Fruit fly (Drosophila melanogaster) whole organism, embryonic: ENCODE results near the gene Cyp28c1.
A peak's percentile ranks its signal among the peaks of the same experiment; 100 is the strongest.

Source experiments
- Abd-B ChIP-seq: fragments of 200-800 bp; sonication (Bioruptor generic); optimal IDR thresholded peaks from 2 replicates; lab custom pipeline; 2018; ENCODE audit warnings: missing biosample characterization, mild to moderate bottlenecking, missing genetic modification characterization, moderate library complexity
- CG11093 ChIP-seq: fragments of 200-800 bp; sonication (Bioruptor generic); IDR thresholded peaks from 3 replicates; pipeline ENCODE4 v1.3.6; 2022; ENCODE audit warnings: missing biosample characterization, missing genetic modification characterization
- CG11504 ChIP-seq: fragments of 200-800 bp; sonication (Bioruptor generic); optimal IDR thresholded peaks from 3 replicates; lab custom pipeline; 2019; ENCODE audit warnings: missing biosample characterization, mild to moderate bottlenecking, missing genetic modification characterization, moderate library complexity
- CG12236 ChIP-seq: fragments of 200-800 bp; sonication (Bioruptor generic); optimal IDR thresholded peaks from 2 replicates; lab custom pipeline; 2016; ENCODE audit warnings: missing biosample characterization, missing genetic modification characterization
- CG12744 ChIP-seq: fragments of 200-800 bp; sonication (Bioruptor generic); optimal IDR thresholded peaks from 2 replicates; lab custom pipeline; 2016; ENCODE audit warnings: missing biosample characterization, missing genetic modification characterization
- CG1603 ChIP-seq: fragments of 200-800 bp; sonication (Bioruptor generic); optimal IDR thresholded peaks from 2 replicates; lab custom pipeline; 2019; ENCODE audit warnings: missing biosample characterization, mild to moderate bottlenecking, missing genetic modification characterization, moderate library complexity
- CG16813 ChIP-seq: fragments of 200-800 bp; sonication (Bioruptor generic); IDR thresholded peaks from 3 replicates; pipeline ENCODE4 v1.3.6; 2022; ENCODE audit warnings: missing biosample characterization, missing genetic modification characterization; ENCODE audit not compliant: partially characterized antibody
- CG17328 ChIP-seq: fragments of 200-800 bp; sonication (Bioruptor generic); IDR thresholded peaks from 2 replicates; pipeline ENCODE4 v1.3.6; 2022; ENCODE audit warnings: missing biosample characterization, missing genetic modification characterization
- CG17829 ChIP-seq: fragments of 200-800 bp; optimal IDR thresholded peaks from 2 replicates; lab custom pipeline; 2019; ENCODE audit warnings: missing biosample characterization, mild to moderate bottlenecking, missing genetic modification characterization, moderate library complexity
- CG1832 ChIP-seq: fragments of 200-800 bp; sonication (Bioruptor generic); optimal IDR thresholded peaks from 2 replicates; lab custom pipeline; 2017; ENCODE audit warnings: missing biosample characterization, mild to moderate bottlenecking, missing genetic modification characterization, inconsistent platforms
- CG2202 ChIP-seq: fragments of 200-800 bp; sonication (Bioruptor generic); optimal IDR thresholded peaks from 2 replicates; lab custom pipeline; 2018; ENCODE audit warnings: missing biosample characterization, mild to moderate bottlenecking, missing genetic modification characterization
- CG31224 ChIP-seq: fragments of 200-800 bp; sonication (Bioruptor generic); IDR thresholded peaks from 2 replicates; pipeline ENCODE4 v1.3.6; 2022; ENCODE audit warnings: missing biosample characterization, missing genetic modification characterization
- CG3281 ChIP-seq: fragments of 200-800 bp; sonication (Bioruptor generic); optimal IDR thresholded peaks from 3 replicates; lab custom pipeline; 2017; ENCODE audit warnings: missing biosample characterization, mild to moderate bottlenecking, missing genetic modification characterization
- CG4282 ChIP-seq: fragments of 200-800 bp; sonication (Bioruptor generic); optimal IDR thresholded peaks from 2 replicates; lab custom pipeline; 2016; ENCODE audit warnings: missing biosample characterization, missing genetic modification characterization
- CG4820 ChIP-seq: fragments of 200-800 bp; sonication (Bioruptor generic); optimal IDR thresholded peaks from 3 replicates; lab custom pipeline; 2016; ENCODE audit warnings: missing biosample characterization, missing genetic modification characterization
- CG7963 ChIP-seq: fragments of 200-800 bp; sonication (Bioruptor generic); IDR thresholded peaks from 3 replicates; pipeline ENCODE4 v1.3.6; 2022; ENCODE audit warnings: missing biosample characterization, missing genetic modification characterization; ENCODE audit not compliant: partially characterized antibody
- CG8478 ChIP-seq: fragments of >200 bp; optimal IDR thresholded peaks from 2 replicates; lab custom pipeline; 2018
- CHES-1-like ChIP-seq: fragments of 200-800 bp; sonication (Bioruptor generic); optimal IDR thresholded peaks from 2 replicates; lab custom pipeline; 2016; ENCODE audit warnings: missing biosample characterization, missing genetic modification characterization
- CoRest ChIP-seq: fragments of 200-800 bp; sonication (Bioruptor generic); optimal IDR thresholded peaks from 3 replicates; lab custom pipeline; 2018; ENCODE audit warnings: missing biosample characterization, mild to moderate bottlenecking, missing genetic modification characterization, moderate library complexity
- Dek ChIP-seq: fragments of 200-800 bp; sonication (Bioruptor generic); optimal IDR thresholded peaks from 3 replicates; lab custom pipeline; 2019; ENCODE audit warnings: missing biosample characterization, mild to moderate bottlenecking, missing genetic modification characterization, moderate library complexity
- E2f1 ChIP-seq: fragments of 200-800 bp; sonication (Bioruptor generic); IDR thresholded peaks from 2 replicates; pipeline ENCODE4 v1.3.6; 2022; ENCODE audit warnings: missing biosample characterization, missing genetic modification characterization
- E2f2 ChIP-seq: fragments of 200-800 bp; sonication (Bioruptor generic); IDR thresholded peaks from 2 replicates; pipeline ENCODE4 v1.3.6; 2022; ENCODE audit warnings: missing biosample characterization, missing genetic modification characterization
- Eip74EF ChIP-seq, 2 experiments: fragments of 200-800 bp in 1 of 2; fragments of >200 bp in 1 of 2; sonication (Bioruptor generic) in 1 of 2; optimal IDR thresholded peaks; 2 replicates each; lab custom pipeline; 2017 to 2019; ENCODE audit warnings: missing biosample characterization in 2 of 2, missing genetic modification characterization in 2 of 2, mild to moderate bottlenecking in 1 of 2, moderate library complexity in 1 of 2
- Fer3 ChIP-seq: fragments of 200-800 bp; sonication (Bioruptor generic); optimal IDR thresholded peaks from 2 replicates; lab custom pipeline; 2018; ENCODE audit warnings: missing biosample characterization, mild to moderate bottlenecking, missing genetic modification characterization, moderate library complexity
- H15 ChIP-seq: fragments of 200-800 bp; sonication (Bioruptor generic); IDR thresholded peaks from 3 replicates; pipeline ENCODE4 v1.3.6; 2022; ENCODE audit warnings: missing biosample characterization, missing genetic modification characterization
- Hmr ChIP-seq: fragments of 200-800 bp; sonication (Bioruptor generic); optimal IDR thresholded peaks from 3 replicates; lab custom pipeline; 2017; ENCODE audit warnings: mild to moderate bottlenecking, missing biosample characterization, missing genetic modification reagents, missing genetic modification characterization
- Meics ChIP-seq: fragments of 200-800 bp; sonication (Bioruptor generic); optimal IDR thresholded peaks from 2 replicates; lab custom pipeline; 2017; ENCODE audit warnings: missing biosample characterization, mild to moderate bottlenecking, missing genetic modification characterization
- NK7.1 ChIP-seq: fragments of 200-800 bp; sonication (Bioruptor generic); optimal IDR thresholded peaks from 3 replicates; lab custom pipeline; 2016; ENCODE audit warnings: missing biosample characterization, missing genetic modification characterization
- Oli ChIP-seq: fragments of 200-800 bp; sonication (Bioruptor generic); optimal IDR thresholded peaks from 2 replicates; lab custom pipeline; 2018; ENCODE audit warnings: missing biosample characterization, mild to moderate bottlenecking, missing genetic modification characterization, moderate library complexity
- Usf ChIP-seq: fragments of 200-800 bp; sonication (Bioruptor generic); optimal IDR thresholded peaks from 2 replicates; lab custom pipeline; 2017; ENCODE audit warnings: missing genotype, missing biosample characterization, missing genetic modification characterization
- YL-1 ChIP-seq: fragments of 200-800 bp; sonication (Bioruptor generic); optimal IDR thresholded peaks from 3 replicates; lab custom pipeline; 2017; ENCODE audit warnings: missing biosample characterization, mild to moderate bottlenecking, missing genetic modification characterization
- ase ChIP-seq: fragments of 200-800 bp; sonication (Bioruptor generic); IDR thresholded peaks from 3 replicates; pipeline ENCODE4 v1.3.6; 2022; ENCODE audit warnings: missing biosample characterization, missing genetic modification characterization
- ato ChIP-seq: fragments of 200-800 bp; sonication (Bioruptor generic); IDR thresholded peaks from 2 replicates; pipeline ENCODE4 v1.3.6; 2022; ENCODE audit warnings: missing biosample characterization, missing genetic modification characterization; ENCODE audit not compliant: partially characterized antibody
- bowl ChIP-seq: fragments of 200-800 bp; sonication (Bioruptor generic); IDR thresholded peaks from 2 replicates; pipeline ENCODE4 v1.3.6; 2022; ENCODE audit warnings: missing biosample characterization, missing genetic modification characterization
- ftz-f1 ChIP-seq: fragments of 200-800 bp; sonication (Bioruptor generic); optimal IDR thresholded peaks from 2 replicates; lab custom pipeline; 2016; ENCODE audit warnings: missing biosample characterization, missing genetic modification characterization
- gce ChIP-seq: fragments of 200-800 bp; sonication (Bioruptor generic); IDR thresholded peaks from 3 replicates; pipeline ENCODE4 v1.3.6; 2022; ENCODE audit warnings: missing biosample characterization, missing genetic modification characterization
- hkb ChIP-seq, 2 experiments: fragments of 200-800 bp in 1 of 2; fragments of >200 bp in 1 of 2; sonication (Bioruptor generic) in 1 of 2; IDR thresholded peaks in 1 of 2; optimal IDR thresholded peaks in 1 of 2; 2 replicates each; pipeline versions ENCODE4 v1.3.6 to Lab custom; 2017 to 2022; ENCODE audit warnings: missing biosample characterization in 1 of 2, missing genetic modification characterization in 1 of 2
- insv ChIP-seq, 2 experiments: fragments of 200-800 bp; sonication (Bioruptor generic); optimal IDR thresholded peaks; 3 replicates each; lab custom pipeline; 2016 to 2018; ENCODE audit warnings: missing biosample characterization in 2 of 2, missing genetic modification characterization in 2 of 2
- knrl ChIP-seq: fragments of 200-800 bp; sonication (Bioruptor generic); IDR thresholded peaks from 3 replicates; pipeline ENCODE4 v1.3.6; 2022; ENCODE audit warnings: missing biosample characterization, missing genetic modification characterization; ENCODE audit not compliant: partially characterized antibody
- lab ChIP-seq: fragments of 200-800 bp; sonication (Bioruptor generic); optimal IDR thresholded peaks from 3 replicates; lab custom pipeline; 2017; ENCODE audit warnings: missing biosample characterization, missing genetic modification characterization, mild to moderate bottlenecking, moderate library complexity, missing genetic modification reagents
- nerfin-2 ChIP-seq: fragments of 200-800 bp; sonication (Bioruptor generic); IDR thresholded peaks from 2 replicates; pipeline ENCODE4 v1.3.6; 2022; ENCODE audit warnings: missing biosample characterization, missing genetic modification characterization; ENCODE audit not compliant: partially characterized antibody
- pfk ChIP-seq: fragments of 200-800 bp; sonication (Bioruptor generic); optimal IDR thresholded peaks from 2 replicates; lab custom pipeline; 2018; ENCODE audit warnings: missing biosample characterization, mild to moderate bottlenecking, missing genetic modification characterization, moderate library complexity
- sd ChIP-seq: fragments of 200-800 bp; sonication (Bioruptor generic); optimal IDR thresholded peaks from 3 replicates; lab custom pipeline; 2018; ENCODE audit warnings: missing biosample characterization, mild to moderate bottlenecking, missing genetic modification characterization, moderate library complexity
- slbo ChIP-seq: fragments of 200-800 bp; sonication (Bioruptor generic); IDR thresholded peaks from 2 replicates; pipeline ENCODE4 v1.3.6; 2022; ENCODE audit warnings: missing biosample characterization, missing genetic modification characterization
- slou ChIP-seq: fragments of 200-800 bp; sonication (Bioruptor generic); optimal IDR thresholded peaks from 3 replicates; lab custom pipeline; 2016; ENCODE audit warnings: missing biosample characterization, missing genetic modification characterization
- tin ChIP-seq: fragments of 200-800 bp; sonication (Bioruptor generic); optimal IDR thresholded peaks from 3 replicates; lab custom pipeline; 2016; ENCODE audit warnings: missing biosample characterization, missing genetic modification characterization
- vvl ChIP-seq: fragments of 200-800 bp; sonication (Bioruptor generic); IDR thresholded peaks from 2 replicates; pipeline ENCODE4 v1.3.6; 2022; ENCODE audit warnings: missing biosample characterization, missing genetic modification characterization
- zfh1 ChIP-seq: fragments of 200-800 bp; sonication (Bioruptor generic); IDR thresholded peaks from 3 replicates; pipeline ENCODE4 v1.3.6; 2022; ENCODE audit warnings: missing biosample characterization, missing genetic modification characterization
- zfh2 ChIP-seq: fragments of 200-800 bp; sonication (Bioruptor generic); optimal IDR thresholded peaks from 2 replicates; lab custom pipeline; 2016; ENCODE audit warnings: missing biosample characterization, missing genetic modification characterization

The Cyp28c1 gene

dm6 chrX:11854758-11855465, 15.5 kb downstream of the Cyp28c1 start, which contains the start of the genes CG10347 and ATP7:
Gene CG10347 (minus strand): TSS chrX:11854931.
Gene ATP7 (plus strand): TSS chrX:11855022.
- TF ChIP-seq insv (GFP tag; optimal IDR thresholded peaks at IDR 0.05; lab: Kevin White, UChicago) (peak in 1 of 2 experiments; percentile 8), CG2202 (tag; lab: Kevin White, UChicago) (no peak), CG11504 (peak; percentile 21), Hmr (GFP tag; lab: Kevin White, UChicago) (peak; percentile 60), CG11093 (no peak), Eip74EF (GFP tag; optimal IDR thresholded peaks at IDR 0.05; lab: Kevin White, UChicago) (no peak), CG12236 (GFP tag; lab: Kevin White, UChicago) (no peak), ftz-f1 (GFP tag; lab: Kevin White, UChicago) (no peak), CG8478 (no peak), Meics (GFP tag; lab: Kevin White, UChicago) (no peak), CG1832 (GFP tag; lab: Kevin White, UChicago) (no peak), nerfin-2 (GFP tag; lab: Robert Waterston, UW) (peak; percentile 87), ato (GFP tag; lab: Robert Waterston, UW) (no peak; the same call in 1 of the 2 replicates), Abd-B (GFP tag; lab: Kevin White, UChicago) (no peak), bowl (GFP tag; lab: Robert Waterston, UW) (no peak), vvl (GFP tag; lab: Robert Waterston, UW) (no peak), tin (GFP tag; lab: Kevin White, UChicago) (peak; percentile 25), CG31224 (GFP tag; lab: Robert Waterston, UW) (no peak), Oli (tag; lab: Kevin White, UChicago) (no peak), slbo (no peak; the same call in 1 of the 2 replicates), gce (GFP tag; lab: Robert Waterston, UW) (no peak), pfk (GFP tag; lab: Kevin White, UChicago) (no peak), CG4820 (GFP tag; lab: Kevin White, UChicago) (no peak), zfh1 (GFP tag; lab: Robert Waterston, UW) (no peak), H15 (GFP tag; lab: Robert Waterston, UW) (0 out of 3 replicates have a peak, but pooled peaks have one; percentile 23), zfh2 (peak; percentile 20), CG3281 (GFP tag; lab: Kevin White, UChicago) (no peak), NK7.1 (GFP tag; lab: Kevin White, UChicago) (no peak), lab (GFP tag; lab: Kevin White, UChicago) (peak; percentile 40), Fer3 (no peak), slou (GFP tag; lab: Kevin White, UChicago) (no peak), sd (peak; percentile 11), CHES-1-like (peak; percentile 26), hkb (optimal IDR thresholded peaks at IDR 0.05; lab: Kevin White, UChicago) (peak; percentile 98), hkb (GFP tag; IDR thresholded peaks at IDR 0.05; lab: Robert Waterston, UW) (no peak), CG17829 (tag; lab: Kevin White, UChicago) (peak; percentile 41), Dek (tag; lab: Kevin White, UChicago) (no peak), Usf (GFP tag; lab: Kevin White, UChicago) (no peak), YL-1 (GFP tag; lab: Kevin White, UChicago) (peak; percentile 46), CG1603 (peak; percentile 46), knrl (GFP tag; lab: Robert Waterston, UW) (peak; percentile 93), E2f1 (GFP tag; lab: Robert Waterston, UW) (no peak), CG7963 (GFP tag; lab: Robert Waterston, UW) (peak; percentile 75), ase (GFP tag; lab: Robert Waterston, UW) (no peak), CG16813 (GFP tag; lab: Robert Waterston, UW) (peak; percentile 90), CoRest (peak; percentile 18), CG12744 (GFP tag; lab: Kevin White, UChicago) (no peak), CG4282 (GFP tag; lab: Kevin White, UChicago) (no peak), E2f2 (GFP tag; lab: Robert Waterston, UW) (peak; percentile 64), CG17328 (GFP tag; lab: Robert Waterston, UW) (no peak)
